Fruit fly (Drosophila melanogaster): Measurements from ENCODE around the gene ABCB7.

DNA sequence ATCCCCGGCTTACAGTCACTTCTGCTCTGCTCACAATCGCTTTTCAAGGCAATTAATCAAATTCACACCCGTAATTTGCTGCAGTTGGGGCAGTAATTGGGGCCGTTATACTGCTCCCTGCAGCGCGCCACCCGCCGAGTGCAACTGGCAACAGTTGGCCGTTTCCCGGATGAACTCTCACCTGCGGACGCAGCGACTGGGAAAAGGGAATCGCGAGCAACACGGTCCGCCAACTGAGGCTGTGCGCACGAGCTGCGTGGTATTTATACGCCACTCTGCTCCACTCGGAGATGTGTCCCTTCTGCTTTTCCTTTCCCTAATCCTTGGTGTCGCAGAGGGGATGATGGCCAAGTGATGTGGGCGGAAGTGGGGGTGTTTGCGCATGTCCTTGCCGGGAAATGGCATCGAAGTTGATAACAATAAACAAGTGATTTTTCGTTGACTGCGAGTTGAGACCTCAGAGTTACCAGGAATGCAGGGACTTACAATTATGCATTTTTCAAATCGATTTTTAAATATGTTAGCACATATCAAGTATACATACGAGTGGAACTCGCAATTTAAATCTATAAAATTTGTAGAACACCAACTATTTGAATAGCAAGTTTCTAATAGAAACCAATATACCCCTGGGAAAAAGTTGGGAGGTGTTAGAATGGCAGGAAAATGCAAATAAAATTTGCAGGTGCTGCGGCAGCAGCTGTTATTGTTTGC lies 11.0 kb downstream of the ABCB7 start, which contains the start of gene GC:
- no peak for TF ChIP-seq Mio (GFP tag; optimal IDR thresholded peaks at IDR 0.05)
- peak in 1 of 2 experiments; percentile 17 for TF ChIP-seq foxo (GFP tag; optimal IDR thresholded peaks at IDR 0.05)
- peak; percentile 9 for TF ChIP-seq rgr (GFP tag; optimal IDR thresholded peaks at IDR 0.05)
- no peak for TF ChIP-seq usp (GFP tag; optimal IDR thresholded peaks at IDR 0.05)
- TF ChIP-seq Rel (GFP tag; optimal IDR thresholded peaks at IDR 0.05), result no peak
- no peak for TF ChIP-seq Rel (tag; optimal IDR thresholded peaks at IDR 0.05)
- no peak for TF ChIP-seq dmrt93B (GFP tag; optimal IDR thresholded peaks at IDR 0.05)
- no peak for TF ChIP-seq CG32264 (GFP tag; optimal IDR thresholded peaks at IDR 0.05)
- TF ChIP-seq dsf (GFP tag; optimal IDR thresholded peaks at IDR 0.05; ENCODE audit: borderline replicate concordance), result no peak
- TF ChIP-seq lola (GFP tag; optimal IDR thresholded peaks at IDR 0.05), result no peak
- TF ChIP-seq GATAd (GFP tag; optimal IDR thresholded peaks at IDR 0.05), result no peak
- peak; percentile 29 for TF ChIP-seq Dif (GFP tag; optimal IDR thresholded peaks at IDR 0.05; ENCODE audit: partially characterized antibody)
- peak; percentile 41 for TF ChIP-seq Vsx2 (GFP tag; optimal IDR thresholded peaks at IDR 0.05; ENCODE audit: partially characterized antibody)

Data from whole organism, wandering third instar larva.